Worm (Caenorhabditis elegans): ENCODE data around the gene W08F4.3.

DNA sequence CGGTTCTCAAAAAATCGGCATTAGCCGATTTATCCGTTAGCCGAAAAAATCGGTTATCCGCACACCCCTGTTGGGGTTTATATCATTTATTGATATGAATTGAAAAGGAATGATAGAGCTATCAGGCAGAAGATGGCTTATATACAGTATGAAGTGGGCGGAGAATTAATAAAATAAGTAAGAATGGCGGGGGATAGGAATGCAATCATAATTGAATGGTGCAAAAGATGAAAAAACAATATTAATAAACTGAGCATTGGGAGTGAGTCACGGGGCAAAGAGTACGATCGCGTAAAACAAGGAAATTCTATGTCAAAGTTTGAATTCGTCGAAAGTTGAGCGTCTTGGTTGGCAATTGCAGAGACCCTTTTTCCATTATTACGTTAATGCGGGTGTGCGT lies 43.6 kb upstream of the W08F4.3 start, which contains the start of gene T27A1.2:
- TF ChIP-seq lsy-2 (tag; optimal IDR thresholded peaks at IDR 0.05) (no peak), nhr-12 (tag; optimal IDR thresholded peaks at IDR 0.05) (no peak), unc-39 (tag; optimal IDR thresholded peaks at IDR 0.05) (no peak), ces-1 (GFP tag; optimal IDR thresholded peaks at IDR 0.05) (no peak), lin-13 (tag; optimal IDR thresholded peaks at IDR 0.05) (no peak), mab-5 (tag; optimal IDR thresholded peaks at IDR 0.05) (no peak), elt-3 (tag; optimal IDR thresholded peaks at IDR 0.05) (no peak), ztf-11 (tag; optimal IDR thresholded peaks at IDR 0.05) (no peak), M03D4.4 (tag; optimal IDR thresholded peaks at IDR 0.05) (no peak), drap-1 (GFP tag; optimal IDR thresholded peaks at IDR 0.05) (no peak), blmp-1 (tag; optimal IDR thresholded peaks at IDR 0.05) (no peak), nhr-76 (tag; optimal IDR thresholded peaks at IDR 0.05) (no peak)

Measured in whole organism, mixed stage, embryonic.